Fruit fly (Drosophila melanogaster): ENCODE results near the gene CG15385.

The CG15385 gene

dm6 chr2L:2221649-2222150 lies 9.3 kb upstream of the CG15385 start (continued):
- TF ChIP-seq ttk (GFP tag; IDR thresholded peaks at IDR 0.05) = peak; percentile 98
- peak; percentile 65 for TF ChIP-seq bigmax (GFP tag; optimal IDR thresholded peaks at IDR 0.05)
- peak; percentile 99 for TF ChIP-seq Atf6 (GFP tag; IDR thresholded peaks at IDR 0.05)
- no peak for TF ChIP-seq h (optimal IDR thresholded peaks at IDR 0.05)
- peak; percentile 83 for TF ChIP-seq CG3163 (GFP tag; optimal IDR thresholded peaks at IDR 0.05)
- peak; percentile 94 for TF ChIP-seq dimm (GFP tag; IDR thresholded peaks at IDR 0.05)
- TF ChIP-seq MBD-R2 (GFP tag; IDR thresholded peaks at IDR 0.05) = peak; percentile 96
- TF ChIP-seq lilli (GFP tag; optimal IDR thresholded peaks at IDR 0.05) = peak; percentile 96
- TF ChIP-seq ase (GFP tag; IDR thresholded peaks at IDR 0.05) = peak; percentile 96
- TF ChIP-seq Stat92E (GFP tag; optimal IDR thresholded peaks at IDR 0.05) = peak in 1 of 3 experiments; percentile 48
- TF ChIP-seq CG31441 (GFP tag; IDR thresholded peaks at IDR 0.05) = peak; percentile 94
- peak; percentile 69 for TF ChIP-seq CG7271 (tag; optimal IDR thresholded peaks at IDR 0.05)
- peak; percentile 96 for TF ChIP-seq CG16779 (GFP tag; IDR thresholded peaks at IDR 0.05)
- TF ChIP-seq CG3995 (GFP tag; optimal IDR thresholded peaks at IDR 0.05) = peak; percentile 71
- TF ChIP-seq cas (GFP tag; IDR thresholded peaks at IDR 0.05) = peak; percentile 95
- peak; percentile 97 for TF ChIP-seq CG13424 (tag; optimal IDR thresholded peaks at IDR 0.05)
- TF ChIP-seq ci (GFP tag; IDR thresholded peaks at IDR 0.05) = peak; percentile 99
- TF ChIP-seq CG8765 (GFP tag; IDR thresholded peaks at IDR 0.05) = peak; percentile 90
- TF ChIP-seq Tbp (GFP tag; optimal IDR thresholded peaks at IDR 0.05) = no peak
- TF ChIP-seq lab (GFP tag; optimal IDR thresholded peaks at IDR 0.05) = peak; percentile 97
- TF ChIP-seq CG2889 (GFP tag; IDR thresholded peaks at IDR 0.05) = peak; percentile 96
- peak; percentile 84 for TF ChIP-seq Lhr (GFP tag; optimal IDR thresholded peaks at IDR 0.05)
- peak; percentile 84 for TF ChIP-seq E2f2 (GFP tag; IDR thresholded peaks at IDR 0.05)
- peak; percentile 95 for TF ChIP-seq CG12942 (GFP tag; optimal IDR thresholded peaks at IDR 0.05)
- TF ChIP-seq E2f1 (GFP tag; IDR thresholded peaks at IDR 0.05) = peak; percentile 96
- peak; percentile 90 for TF ChIP-seq jigr1 (GFP tag; IDR thresholded peaks at IDR 0.05)
- peak; percentile 90 for TF ChIP-seq CG14710 (tag; optimal IDR thresholded peaks at IDR 0.05)
- TF ChIP-seq peb (GFP tag; IDR thresholded peaks at IDR 0.05) = peak; percentile 93
- TF ChIP-seq Hand (GFP tag; optimal IDR thresholded peaks at IDR 0.05) = peak; percentile 98
- peak; percentile 84 for TF ChIP-seq CG3065 (GFP tag; optimal IDR thresholded peaks at IDR 0.05)
- peak; percentile 86 for TF ChIP-seq CG31365 (tag; optimal IDR thresholded peaks at IDR 0.05)
- TF ChIP-seq CG3281 (GFP tag; optimal IDR thresholded peaks at IDR 0.05) = peak; percentile 95
- peak; percentile 96 for TF ChIP-seq dmrt99B (tag; optimal IDR thresholded peaks at IDR 0.05)
- peak; percentile 89 for TF ChIP-seq dmrt11E (tag; optimal IDR thresholded peaks at IDR 0.05)
- peak; percentile 92 for TF ChIP-seq Doc2 (GFP tag; IDR thresholded peaks at IDR 0.05)
- peak; percentile 86 for TF ChIP-seq kah (GFP tag; optimal IDR thresholded peaks at IDR 0.05)
- TF ChIP-seq tll (GFP tag; optimal IDR thresholded peaks at IDR 0.05) = peak in 1 of 2 experiments; percentile 65
- TF ChIP-seq ranshi (GFP tag; IDR thresholded peaks at IDR 0.05) = peak; percentile 97
- peak; percentile 87 for TF ChIP-seq CG33213 (GFP tag; optimal IDR thresholded peaks at IDR 0.05)
- peak; percentile 97 for TF ChIP-seq CG3847 (GFP tag; IDR thresholded peaks at IDR 0.05)
- peak; percentile 96 for TF ChIP-seq CG12219 (GFP tag; optimal IDR thresholded peaks at IDR 0.05)
- TF ChIP-seq pho (GFP tag; optimal IDR thresholded peaks at IDR 0.05) = peak; percentile 97
- TF ChIP-seq her (GFP tag; optimal IDR thresholded peaks at IDR 0.05) = peak; percentile 90
- TF ChIP-seq rib (GFP tag; IDR thresholded peaks at IDR 0.05) = peak; percentile 99
- peak; percentile 94 for TF ChIP-seq CG18262 (tag; optimal IDR thresholded peaks at IDR 0.05)
- TF ChIP-seq CG9797 (GFP tag; optimal IDR thresholded peaks at IDR 0.05) = peak; percentile 8
- TF ChIP-seq wek (GFP tag; optimal IDR thresholded peaks at IDR 0.05) = peak; percentile 84
- TF ChIP-seq CG34422 (GFP tag; IDR thresholded peaks at IDR 0.05) = peak; percentile 99
- no peak for TF ChIP-seq sc (optimal IDR thresholded peaks at IDR 0.05)
- TF ChIP-seq sc (GFP tag; optimal IDR thresholded peaks at IDR 0.05) = peak; percentile 93
- peak; percentile 51 for TF ChIP-seq Sry-δ (GFP tag; optimal IDR thresholded peaks at IDR 0.05)
- TF ChIP-seq CG6683 (GFP tag; optimal IDR thresholded peaks at IDR 0.05) = peak; percentile 88
